Fruit fly (Drosophila melanogaster) whole organism, embryonic: ENCODE data around the gene Kua.
A peak's percentile ranks its signal among the peaks of the same experiment; 100 is the strongest.

Source experiments
- ATbp ChIP-seq: fragments of 200-800 bp; sonication (Bioruptor generic); optimal IDR thresholded peaks from 2 replicates; lab custom pipeline; 2017; ENCODE audit warnings: missing biosample characterization, mild to moderate bottlenecking, missing genetic modification characterization, missing genetic modification reagents
- B-H1 ChIP-seq: fragments of 200-800 bp; sonication (Bioruptor generic); IDR thresholded peaks from 3 replicates; pipeline ENCODE4 v1.3.6; 2022; ENCODE audit warnings: missing biosample characterization, missing genetic modification characterization
- CG1024 ChIP-seq: fragments of 200-800 bp; sonication (Bioruptor generic); IDR thresholded peaks from 2 replicates; pipeline ENCODE4 v1.3.6; 2022; ENCODE audit warnings: missing biosample characterization, missing genetic modification characterization
- CG10321 ChIP-seq: fragments of 200-800 bp; sonication (Bioruptor generic); IDR thresholded peaks from 2 replicates; pipeline ENCODE4 v1.3.6; 2022; ENCODE audit warnings: missing biosample characterization, missing genetic modification characterization
- CG10979 ChIP-seq: fragments of 200-800 bp; sonication (Bioruptor generic); optimal IDR thresholded peaks from 2 replicates; lab custom pipeline; 2018; ENCODE audit warnings: missing biosample characterization, mild to moderate bottlenecking, missing genetic modification characterization, moderate library complexity
- CG11398 ChIP-seq: fragments of 200-800 bp; sonication (Bioruptor generic); optimal IDR thresholded peaks from 2 replicates; lab custom pipeline; 2016; ENCODE audit warnings: missing biosample characterization, missing genetic modification characterization
- CG11723 ChIP-seq: fragments of 200-800 bp; sonication (Bioruptor generic); optimal IDR thresholded peaks from 2 replicates; lab custom pipeline; 2017; ENCODE audit warnings: missing biosample characterization, mild to moderate bottlenecking, missing genetic modification characterization
- CG12769 ChIP-seq: fragments of 200-800 bp; sonication (Bioruptor generic); optimal IDR thresholded peaks from 2 replicates; lab custom pipeline; 2019; ENCODE audit warnings: missing biosample characterization, mild to moderate bottlenecking, missing genetic modification characterization, moderate library complexity
- CG13287 ChIP-seq: fragments of 200-800 bp; sonication (Bioruptor generic); IDR thresholded peaks from 2 replicates; pipeline ENCODE4 v1.3.6; 2022; ENCODE audit warnings: missing biosample characterization, missing genetic modification characterization; ENCODE audit not compliant: partially characterized antibody
- CG13424 ChIP-seq: fragments of 200-800 bp; sonication (Bioruptor generic); optimal IDR thresholded peaks from 2 replicates; lab custom pipeline; 2019; ENCODE audit warnings: missing biosample characterization, mild to moderate bottlenecking, missing genetic modification characterization, moderate library complexity
- CG13775 ChIP-seq: fragments of 200-800 bp; sonication (Bioruptor generic); optimal IDR thresholded peaks from 3 replicates; lab custom pipeline; 2017; ENCODE audit warnings: missing biosample characterization, mild to moderate bottlenecking, missing genetic modification characterization
- CG14014 ChIP-seq: fragments of 200-800 bp; sonication (Bioruptor generic); IDR thresholded peaks from 2 replicates; pipeline ENCODE4 v1.3.6; 2022; ENCODE audit warnings: missing biosample characterization, missing genetic modification characterization
- CG14667 ChIP-seq: fragments of 200-800 bp; sonication (Bioruptor generic); IDR thresholded peaks from 2 replicates; pipeline ENCODE4 v1.3.6; 2022; ENCODE audit warnings: missing biosample characterization, missing genetic modification characterization
- CG14860 ChIP-seq: fragments of 200-800 bp; sonication (Bioruptor generic); IDR thresholded peaks from 3 replicates; pipeline ENCODE4 v1.3.6; 2022; ENCODE audit warnings: missing biosample characterization, missing genetic modification characterization; ENCODE audit not compliant: partially characterized antibody
- CG17912 ChIP-seq: fragments of 200-800 bp; sonication (Bioruptor generic); optimal IDR thresholded peaks from 2 replicates; lab custom pipeline; 2018; ENCODE audit warnings: missing biosample characterization, mild to moderate bottlenecking, missing genetic modification characterization
- CG18476 ChIP-seq: fragments of 200-800 bp; sonication (Bioruptor generic); optimal IDR thresholded peaks from 2 replicates; lab custom pipeline; 2016; ENCODE audit warnings: missing biosample characterization, mild to moderate bottlenecking, missing genetic modification characterization
- CG18619 ChIP-seq: fragments of 200-800 bp; sonication (Bioruptor generic); optimal IDR thresholded peaks from 3 replicates; lab custom pipeline; 2017; ENCODE audit warnings: missing biosample characterization, mild to moderate bottlenecking, missing genetic modification characterization
- CG2875 ChIP-seq: fragments of 200-800 bp; sonication (Bioruptor generic); optimal IDR thresholded peaks from 2 replicates; lab custom pipeline; 2017; ENCODE audit warnings: missing biosample characterization, mild to moderate bottlenecking, missing genetic modification characterization, missing genetic modification reagents
- CG3065 ChIP-seq: fragments of 200-800 bp; sonication (Bioruptor generic); optimal IDR thresholded peaks from 2 replicates; lab custom pipeline; 2016; ENCODE audit warnings: missing biosample characterization, missing genetic modification characterization
- CG31365 ChIP-seq: fragments of 200-800 bp; sonication (Bioruptor generic); optimal IDR thresholded peaks from 2 replicates; lab custom pipeline; 2018; ENCODE audit warnings: missing biosample characterization, mild to moderate bottlenecking, missing genetic modification characterization
- CG34422 ChIP-seq: fragments of 200-800 bp; sonication (Bioruptor generic); IDR thresholded peaks from 3 replicates; pipeline ENCODE4 v1.3.6; 2022; ENCODE audit warnings: missing biosample characterization, missing genetic modification characterization
- CG3726 ChIP-seq: fragments of 200-800 bp; sonication (Bioruptor generic); IDR thresholded peaks from 3 replicates; pipeline ENCODE4, ENCODE4 v1.3.6; 2022; ENCODE audit warnings: missing biosample characterization, missing genetic modification characterization
- CG3838 ChIP-seq: fragments of 200-800 bp; sonication (Bioruptor generic); optimal IDR thresholded peaks from 3 replicates; lab custom pipeline; 2016; ENCODE audit warnings: missing biosample characterization, missing genetic modification characterization
- CG4328 ChIP-seq: fragments of 200-800 bp; sonication (Bioruptor generic); optimal IDR thresholded peaks from 3 replicates; lab custom pipeline; 2017; ENCODE audit warnings: missing biosample characterization, missing genetic modification reagents, missing genetic modification characterization
- CG4360 ChIP-seq: fragments of 200-800 bp; sonication (Bioruptor generic); IDR thresholded peaks from 2 replicates; pipeline ENCODE4 v1.3.6; 2022; ENCODE audit warnings: missing biosample characterization, missing genetic modification characterization
- CG4424 ChIP-seq: fragments of 200-800 bp; sonication (Bioruptor generic); optimal IDR thresholded peaks from 3 replicates; lab custom pipeline; 2016; ENCODE audit warnings: missing biosample characterization, missing genetic modification characterization
- CG6813 ChIP-seq: fragments of 200-800 bp; sonication (Bioruptor generic); optimal IDR thresholded peaks from 2 replicates; lab custom pipeline; 2017; ENCODE audit warnings: missing biosample characterization, missing genetic modification characterization, mild to moderate bottlenecking, moderate library complexity, missing genetic modification reagents
- CHES-1-like ChIP-seq: fragments of 200-800 bp; sonication (Bioruptor generic); optimal IDR thresholded peaks from 2 replicates; lab custom pipeline; 2016; ENCODE audit warnings: missing biosample characterization, missing genetic modification characterization
- Dp ChIP-seq: fragments of 200-800 bp; sonication (Bioruptor generic); optimal IDR thresholded peaks from 2 replicates; lab custom pipeline; 2018; ENCODE audit warnings: missing biosample characterization, mild to moderate bottlenecking, missing genetic modification characterization, moderate library complexity
- GATAe ChIP-seq: fragments of 200-800 bp; sonication (Bioruptor generic); conservative IDR thresholded peaks from 2 replicates; pipeline ENCODE4 v1.3.6; 2022; ENCODE audit warnings: missing biosample characterization, missing genetic modification characterization
- Lim3 ChIP-seq: fragments of 200-800 bp; sonication (Bioruptor generic); IDR thresholded peaks from 2 replicates; pipeline ENCODE4 v1.3.6; 2022; ENCODE audit warnings: missing biosample characterization, missing genetic modification characterization
- Neu2 ChIP-seq: fragments of 200-800 bp; sonication (Bioruptor generic); optimal IDR thresholded peaks from 3 replicates; lab custom pipeline; 2016; ENCODE audit warnings: missing biosample characterization, missing genetic modification characterization, borderline replicate concordance
- Opbp ChIP-seq: fragments of 200-800 bp; sonication (Bioruptor generic); IDR thresholded peaks from 3 replicates; pipeline ENCODE4 v1.3.6; 2022; ENCODE audit warnings: missing biosample characterization, missing genetic modification characterization; ENCODE audit not compliant: partially characterized antibody
- Trl ChIP-seq, 3 experiments: fragments of >200 bp in 2 of 3; fragments of 200-800 bp in 1 of 3; sonication (Bioruptor generic) in 1 of 3; optimal IDR thresholded peaks; 2 replicates in 1 of 3; 3 replicates in 2 of 3; lab custom pipeline; 2016 to 2017; ENCODE audit warnings: missing biosample characterization in 1 of 3, missing genetic modification characterization in 1 of 3
- bbx ChIP-seq: fragments of 200-800 bp; sonication (Bioruptor generic); IDR thresholded peaks from 2 replicates; pipeline ENCODE4 v1.3.6; 2022; ENCODE audit warnings: missing biosample characterization, missing genetic modification characterization; ENCODE audit not compliant: partially characterized antibody
- bsh ChIP-seq, 2 experiments: fragments of 200-800 bp; sonication (Bioruptor generic); optimal IDR thresholded peaks; 2 replicates each; lab custom pipeline; 2017 to 2018; ENCODE audit warnings: mild to moderate bottlenecking in 2 of 2, missing biosample characterization in 2 of 2, missing genetic modification characterization in 2 of 2, moderate library complexity in 1 of 2
- chif ChIP-seq, 2 experiments: fragments of 200-800 bp; sonication (Bioruptor generic); optimal IDR thresholded peaks; 3 replicates each; lab custom pipeline; 2016; ENCODE audit warnings: missing biosample characterization in 2 of 2, missing genetic modification characterization in 2 of 2
- chm ChIP-seq: fragments of 200-800 bp; sonication (Bioruptor generic); IDR thresholded peaks from 2 replicates; pipeline ENCODE4 v1.3.6; 2022; ENCODE audit warnings: missing biosample characterization, missing genetic modification characterization
- cwo ChIP-seq: fragments of 200-800 bp; sonication (Bioruptor generic); optimal IDR thresholded peaks from 3 replicates; lab custom pipeline; 2017; ENCODE audit warnings: missing biosample characterization, missing genetic modification characterization, mild to moderate bottlenecking, moderate library complexity, missing genetic modification reagents
- gt ChIP-seq: fragments of 200-800 bp; sonication (Bioruptor generic); IDR thresholded peaks from 2 replicates; pipeline ENCODE4 v1.3.6; 2022; ENCODE audit warnings: missing biosample characterization, missing genetic modification characterization
- hth ChIP-seq: fragments of >200 bp; optimal IDR thresholded peaks from 2 replicates; lab custom pipeline; 2017; ENCODE audit warnings: inconsistent platforms
- jumu ChIP-seq: fragments of 200-800 bp; sonication (Bioruptor generic); optimal IDR thresholded peaks from 3 replicates; lab custom pipeline; 2016; ENCODE audit warnings: missing biosample characterization, missing genetic modification characterization
- lilli ChIP-seq: fragments of 200-800 bp; sonication (Bioruptor generic); optimal IDR thresholded peaks from 3 replicates; lab custom pipeline; 2016; ENCODE audit warnings: missing biosample characterization, missing genetic modification characterization
- nerfin-1 ChIP-seq: fragments of 200-800 bp; sonication (Bioruptor generic); optimal IDR thresholded peaks from 3 replicates; lab custom pipeline; 2019; ENCODE audit warnings: missing biosample characterization, mild to moderate bottlenecking, missing genetic modification characterization, moderate library complexity
- pita ChIP-seq: fragments of 200-800 bp; sonication (Bioruptor generic); optimal IDR thresholded peaks from 2 replicates; lab custom pipeline; 2017; ENCODE audit warnings: missing biosample characterization, mild to moderate bottlenecking, missing genetic modification characterization
- rib ChIP-seq: fragments of 200-800 bp; sonication (Bioruptor generic); IDR thresholded peaks from 2 replicates; pipeline ENCODE4 v1.3.6; 2022; ENCODE audit warnings: missing biosample characterization, missing genetic modification characterization
- schlank ChIP-seq: fragments of 200-800 bp; sonication (Bioruptor generic); optimal IDR thresholded peaks from 2 replicates; lab custom pipeline; 2018; ENCODE audit warnings: missing biosample characterization, mild to moderate bottlenecking, missing genetic modification characterization
- sqz ChIP-seq: fragments of 200-800 bp; sonication (Bioruptor generic); optimal IDR thresholded peaks from 3 replicates; lab custom pipeline; 2018; ENCODE audit warnings: missing biosample characterization, mild to moderate bottlenecking, missing genetic modification characterization
- yki ChIP-seq: fragments of >200 bp; optimal IDR thresholded peaks from 3 replicates; lab custom pipeline; 2018
- zen ChIP-seq: fragments of 200-800 bp; sonication (Bioruptor generic); optimal IDR thresholded peaks from 3 replicates; lab custom pipeline; 2018; ENCODE audit warnings: missing biosample characterization, mild to moderate bottlenecking, missing genetic modification characterization, moderate library complexity

Gene Kua

DNA sequence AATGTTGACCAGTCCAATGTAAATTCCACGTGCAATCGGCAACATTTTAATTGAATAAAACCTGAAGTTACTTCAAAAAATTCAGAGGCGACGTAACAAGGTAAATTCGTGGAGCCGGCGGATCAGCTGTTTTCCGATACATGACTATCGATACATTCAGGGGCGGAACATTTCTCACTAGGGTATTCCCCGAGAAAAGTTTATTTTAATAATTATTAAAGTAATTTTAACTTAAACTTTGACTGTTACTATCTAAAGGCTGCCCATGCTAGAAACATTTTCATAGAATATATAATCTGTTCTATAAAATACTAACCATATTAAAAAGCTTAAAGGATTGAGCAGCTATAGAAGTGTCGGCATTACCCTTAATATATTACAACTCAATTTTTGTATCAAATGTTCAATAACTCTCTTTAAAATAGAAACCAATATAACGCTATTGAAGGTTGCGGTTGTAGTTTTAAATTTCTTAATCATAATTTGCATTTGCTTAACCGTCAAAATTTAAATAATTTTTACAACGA lies at the start of gene Kua, which contains the start of gene mRpS18B (continued):
- TF ChIP-seq CG4360 (GFP tag; lab: Robert Waterston, UW) (no peak), pita (GFP tag; lab: Kevin White, UChicago) (no peak), B-H1 (GFP tag; lab: Robert Waterston, UW) (peak; percentile 28; the same call in 1 of the 3 replicates), CG18476 (GFP tag; lab: Kevin White, UChicago) (peak; percentile 45), CG1024 (GFP tag; lab: Robert Waterston, UW) (no peak), CG13424 (tag; lab: Kevin White, UChicago) (peak; percentile 65), lilli (GFP tag; lab: Kevin White, UChicago) (peak; percentile 47), jumu (GFP tag; lab: Kevin White, UChicago) (no peak), CG3065 (GFP tag; lab: Kevin White, UChicago) (no peak), nerfin-1 (tag; lab: Kevin White, UChicago) (peak; percentile 26), Opbp (GFP tag; lab: Robert Waterston, UW) (peak; percentile 67), CG10321 (GFP tag; lab: Robert Waterston, UW) (no peak), ATbp (GFP tag; lab: Kevin White, UChicago) (no peak), CG6813 (GFP tag; lab: Kevin White, UChicago) (peak; percentile 25), bsh (GFP tag; optimal IDR thresholded peaks at IDR 0.05; lab: Kevin White, UChicago) (peak in 1 of 2 experiments; percentile 54), CHES-1-like (no peak), CG31365 (tag; lab: Kevin White, UChicago) (no peak), CG4328 (GFP tag; lab: Kevin White, UChicago) (no peak), CG14667 (GFP tag; lab: Robert Waterston, UW) (no peak), CG2875 (GFP tag; lab: Kevin White, UChicago) (no peak), CG3726 (GFP tag; lab: Robert Waterston, UW) (no peak), Dp (peak; percentile 2), CG4424 (GFP tag; lab: Kevin White, UChicago) (peak; percentile 60), CG17912 (GFP tag; lab: Kevin White, UChicago) (no peak), CG11398 (GFP tag; lab: Kevin White, UChicago) (no peak), schlank (no peak), hth (lab: Kevin White, UChicago) (no peak), CG14014 (GFP tag; lab: Robert Waterston, UW) (peak; percentile 66), CG10979 (peak; percentile 52), rib (GFP tag; lab: Robert Waterston, UW) (peak; percentile 17; the same call in 1 of the 2 replicates), chm (GFP tag; lab: Robert Waterston, UW) (0 out of 2 replicates have a peak, but pooled peaks have one; percentile 36), CG3838 (GFP tag; lab: Kevin White, UChicago) (no peak), GATAe (GFP tag; lab: Robert Waterston, UW) (no peak), yki (lab: Kevin White, UChicago) (no peak), bbx (GFP tag; lab: Robert Waterston, UW) (peak; percentile 60; the same call in 1 of the 2 replicates), Neu2 (GFP tag; lab: Kevin White, UChicago) (no peak), Trl (optimal IDR thresholded peaks at IDR 0.05; lab: Kevin White, UChicago) (no peak), Trl (GFP tag; optimal IDR thresholded peaks at IDR 0.05; lab: Kevin White, UChicago) (no peak), CG13287 (peak; percentile 68), CG14860 (GFP tag; lab: Robert Waterston, UW) (peak; percentile 50; the same call in 2 of the 3 replicates), zen (tag; lab: Kevin White, UChicago) (no peak), chif (GFP tag; optimal IDR thresholded peaks at IDR 0.05; lab: Kevin White, UChicago) (no peak), CG11723 (no peak), CG12769 (tag; lab: Kevin White, UChicago) (peak; percentile 7), CG13775 (GFP tag; lab: Kevin White, UChicago) (peak; percentile 59), cwo (GFP tag; lab: Kevin White, UChicago) (no peak), Lim3 (GFP tag; lab: Robert Waterston, UW) (no peak), sqz (GFP tag; lab: Kevin White, UChicago) (no peak), CG18619 (GFP tag; lab: Kevin White, UChicago) (peak; percentile 34), gt (no peak), CG34422 (0 out of 3 replicates have a peak, but pooled peaks have one; percentile 54)
